Worm (Caenorhabditis elegans) whole organism, mixed stage, embryonic: ENCODE measurements around the gene ent-7.

Experiments
- M03D4.4 ChIP-seq: sonication (generic microtip); optimal IDR thresholded peaks from 2 replicates; lab custom pipeline; 2017; ENCODE audit warnings: mild to moderate bottlenecking, missing genetic modification characterization, missing compliant biosample characterization
- blmp-1 ChIP-seq: fragments of 150-350 bp; optimal IDR thresholded peaks from 2 replicates; lab custom pipeline; 2014; ENCODE audit warnings: missing biosample characterization, missing genetic modification characterization
- ceh-39 ChIP-seq: fragments of 150-350 bp; optimal IDR thresholded peaks from 2 replicates; lab custom pipeline; 2014; ENCODE audit warnings: missing biosample characterization, missing genetic modification characterization
- ceh-43 ChIP-seq: fragments of 200-800 bp; sonication (Bioruptor generic); optimal IDR thresholded peaks from 2 replicates; lab custom pipeline; 2018; ENCODE audit warnings: mild to moderate bottlenecking, missing genetic modification characterization, moderate library complexity, missing compliant biosample characterization
- cnd-1 ChIP-seq: fragments of 200-800 bp; sonication (Bioruptor generic); optimal IDR thresholded peaks from 2 replicates; lab custom pipeline; 2018; ENCODE audit warnings: mild to moderate bottlenecking, missing genetic modification characterization, missing compliant biosample characterization
- drap-1 ChIP-seq: fragments of 200-800 bp; sonication (Bioruptor generic); optimal IDR thresholded peaks from 3 replicates; lab custom pipeline; 2018; ENCODE audit warnings: mild to moderate bottlenecking, missing genetic modification characterization, missing compliant biosample characterization
- elt-1 ChIP-seq: sonication (generic microtip); optimal IDR thresholded peaks from 2 replicates; lab custom pipeline; 2017; ENCODE audit warnings: missing genetic modification characterization, mild to moderate bottlenecking, missing compliant biosample characterization, antibody characterized with exemption, moderate library complexity, borderline replicate concordance; ENCODE audit not compliant: insufficient read depth
- elt-3 ChIP-seq: fragments of 150-350 bp; optimal IDR thresholded peaks from 2 replicates; lab custom pipeline; 2014; ENCODE audit warnings: missing biosample characterization, missing genetic modification characterization
- flh-1 ChIP-seq: fragments of 200-800 bp; sonication (Bioruptor generic); optimal IDR thresholded peaks from 2 replicates; lab custom pipeline; 2018; ENCODE audit warnings: mild to moderate bottlenecking, missing genetic modification characterization, moderate library complexity, missing compliant biosample characterization
- ham-2 ChIP-seq: fragments of 200-800 bp; sonication (Bioruptor generic); optimal IDR thresholded peaks from 2 replicates; lab custom pipeline; 2018; ENCODE audit warnings: mild to moderate bottlenecking, missing genetic modification characterization, missing compliant biosample characterization
- hlh-1 ChIP-seq: fragments of 150-350 bp; optimal IDR thresholded peaks from 2 replicates; lab custom pipeline; 2014; ENCODE audit warnings: missing biosample characterization, missing genetic modification reagents, missing genetic modification characterization
- lin-13 ChIP-seq: fragments of 150-350 bp; optimal IDR thresholded peaks from 2 replicates; lab custom pipeline; 2014; ENCODE audit warnings: missing biosample characterization, missing genetic modification characterization
- lin-32 ChIP-seq: fragments of 200-800 bp; sonication (Bioruptor generic); optimal IDR thresholded peaks from 2 replicates; lab custom pipeline; 2018; ENCODE audit warnings: mild to moderate bottlenecking, missing genetic modification characterization, missing compliant biosample characterization
- lsy-2 ChIP-seq: fragments of 150-350 bp; optimal IDR thresholded peaks from 2 replicates; lab custom pipeline; 2014; ENCODE audit warnings: missing biosample characterization, missing genetic modification characterization
- mab-5 ChIP-seq: fragments of 150-350 bp; optimal IDR thresholded peaks from 2 replicates; lab custom pipeline; 2014; ENCODE audit warnings: missing biosample characterization, missing genetic modification characterization
- mep-1 ChIP-seq: fragments of 150-350 bp; optimal IDR thresholded peaks from 2 replicates; lab custom pipeline; 2017; ENCODE audit warnings: missing biosample characterization, missing genetic modification reagents, missing genetic modification characterization, inconsistent platforms
- mls-2 ChIP-seq: sonication (generic microtip); optimal IDR thresholded peaks from 2 replicates; lab custom pipeline; 2016; ENCODE audit warnings: mild to moderate bottlenecking, missing genetic modification characterization, moderate library complexity, missing compliant biosample characterization
- nhr-12 ChIP-seq: fragments of 150-350 bp; optimal IDR thresholded peaks from 2 replicates; lab custom pipeline; 2014; ENCODE audit warnings: missing biosample characterization, missing genetic modification characterization
- nhr-2 ChIP-seq: fragments of 150-350 bp; optimal IDR thresholded peaks from 2 replicates; lab custom pipeline; 2014; ENCODE audit warnings: missing biosample characterization, missing genetic modification characterization
- nhr-237 ChIP-seq: fragments of 150-350 bp; optimal IDR thresholded peaks from 2 replicates; lab custom pipeline; 2014; ENCODE audit warnings: missing biosample characterization, missing genetic modification characterization
- nhr-28 ChIP-seq: fragments of 150-350 bp; optimal IDR thresholded peaks from 2 replicates; lab custom pipeline; 2014; ENCODE audit warnings: missing biosample characterization, missing genetic modification characterization
- nhr-76 ChIP-seq: sonication (generic microtip); optimal IDR thresholded peaks from 2 replicates; lab custom pipeline; 2017; ENCODE audit warnings: missing biosample characterization, missing genetic modification characterization
- pha-4 ChIP-seq: fragments of 150-350 bp; optimal IDR thresholded peaks from 2 replicates; lab custom pipeline; 2018; ENCODE audit warnings: missing biosample characterization, missing genetic modification reagents, missing genetic modification characterization
- sem-2 ChIP-seq: fragments of 200-800 bp; sonication (Bioruptor generic); optimal IDR thresholded peaks from 2 replicates; lab custom pipeline; 2018; ENCODE audit warnings: mild to moderate bottlenecking, missing genetic modification characterization, missing compliant biosample characterization
- snpc-4 ChIP-seq: fragments of 150-350 bp; optimal IDR thresholded peaks from 2 replicates; lab custom pipeline; 2014; ENCODE audit warnings: missing biosample characterization, missing genetic modification characterization
- tbx-8 ChIP-seq: fragments of 200-800 bp; sonication (Bioruptor generic); optimal IDR thresholded peaks from 2 replicates; lab custom pipeline; 2018; ENCODE audit warnings: mild to moderate bottlenecking, missing genetic modification characterization, moderate library complexity, missing compliant biosample characterization
- unc-120 ChIP-seq: sonication (generic microtip); optimal IDR thresholded peaks from 2 replicates; lab custom pipeline; 2017; ENCODE audit warnings: missing genetic modification characterization, missing compliant biosample characterization; ENCODE audit not compliant: poor library complexity, severe bottlenecking
- unc-62 ChIP-seq: fragments of 150-350 bp; optimal IDR thresholded peaks from 2 replicates; lab custom pipeline; 2014; ENCODE audit warnings: missing biosample characterization, missing genetic modification reagents, missing genetic modification characterization
- zip-8 ChIP-seq: fragments of 150-350 bp; optimal IDR thresholded peaks from 2 replicates; lab custom pipeline; 2014; ENCODE audit warnings: missing biosample characterization, missing genetic modification characterization
- ztf-11 ChIP-seq: fragments of 150-350 bp; optimal IDR thresholded peaks from 2 replicates; lab custom pipeline; 2014; ENCODE audit warnings: missing biosample characterization, missing genetic modification characterization

The ent-7 gene

DNA sequence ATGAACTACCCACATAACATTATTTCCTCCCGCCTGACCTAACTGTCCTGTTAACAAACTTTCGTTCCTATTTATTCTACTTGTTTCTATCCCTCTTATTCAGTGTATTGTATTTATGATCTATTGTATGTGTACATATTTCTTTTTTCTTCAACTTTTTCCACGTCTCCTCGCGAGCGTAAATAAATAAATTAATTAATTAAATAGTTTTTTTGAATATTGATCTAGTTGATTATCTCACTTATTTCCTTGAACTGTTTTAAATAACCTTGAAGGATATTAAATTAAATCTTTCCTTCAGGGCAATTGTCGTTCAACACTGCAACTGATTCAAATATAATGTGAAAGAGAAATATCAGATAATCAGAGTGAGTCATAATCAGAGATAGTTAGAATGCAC, 25.8 kb downstream of the ent-7 start, which contains the start of gene frk-1:
frk-1 (plus strand) TSS at position 301 of the 400 bp plus-strand sequence.
- TF ChIP-seq unc-120 (tag; lab: Kevin White, UChicago) (no peak), ceh-43 (GFP tag; lab: Kevin White, UChicago) (no peak)

DNA sequence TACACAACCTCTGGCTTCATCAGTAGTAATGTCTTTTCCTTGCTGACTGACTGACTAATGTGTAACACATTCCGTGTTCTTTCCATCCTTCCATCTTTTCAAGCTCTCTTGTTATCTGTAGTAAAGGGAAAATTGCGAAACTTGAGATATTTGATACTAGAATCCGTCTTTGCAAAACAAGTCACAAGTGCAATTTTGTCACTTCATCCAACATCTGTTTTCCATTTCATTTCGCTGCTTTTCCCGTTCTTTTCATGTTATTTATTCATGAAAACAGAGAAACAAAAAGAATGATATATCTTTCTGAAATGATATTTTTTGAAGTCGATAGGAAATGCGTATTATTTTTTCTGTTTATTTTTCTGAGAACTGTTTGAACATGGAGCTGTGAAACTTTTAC, 28.9 kb downstream of the ent-7 start:
- TF ChIP-seq M03D4.4 (tag; lab: Kevin White, UChicago) (no peak), cnd-1 (tag; lab: Kevin White, UChicago) (no peak), pha-4 (no peak), hlh-1 (tag; lab: Kevin White, UChicago) (no peak), ceh-43 (GFP tag; lab: Kevin White, UChicago) (no peak), lin-32 (GFP tag; lab: Kevin White, UChicago) (no peak), flh-1 (GFP tag; lab: Kevin White, UChicago) (no peak), elt-3 (no peak), nhr-237 (tag; lab: Kevin White, UChicago) (no peak), blmp-1 (tag; lab: Kevin White, UChicago) (no peak), ham-2 (GFP tag; lab: Kevin White, UChicago) (no peak), mls-2 (tag; lab: Kevin White, UChicago) (no peak), nhr-28 (no peak), unc-120 (tag; lab: Kevin White, UChicago) (no peak), mep-1 (no peak)

DNA sequence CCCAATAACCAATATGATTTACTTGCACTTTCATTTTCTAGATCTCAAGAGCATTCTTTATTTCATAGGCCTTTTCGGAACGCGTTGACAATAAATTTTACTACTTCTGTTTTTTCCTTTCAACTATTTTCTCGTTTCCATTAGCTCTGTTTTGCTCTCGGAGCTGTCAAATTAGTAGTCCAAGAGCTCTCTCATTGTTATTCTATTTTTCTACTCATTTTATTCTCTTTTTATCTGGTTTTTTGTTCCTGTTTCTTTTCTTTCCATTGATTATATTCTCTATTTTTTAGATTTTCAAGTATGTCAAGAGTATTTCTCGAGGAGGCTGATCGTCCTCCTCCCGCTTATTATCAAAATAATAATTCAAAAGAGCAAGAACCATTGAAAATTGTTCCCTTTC, 30.0 kb downstream of the ent-7 start, which contains the start of gene T04B2.3:
T04B2.3 (plus strand) TSS at position 301 of the 400 bp plus-strand sequence.
- TF ChIP-seq mab-5 (tag; lab: Kevin White, UChicago) (no peak), lsy-2 (tag; lab: Kevin White, UChicago) (no peak), blmp-1 (tag; lab: Kevin White, UChicago) (no peak), cnd-1 (tag; lab: Kevin White, UChicago) (no peak), drap-1 (GFP tag; lab: Kevin White, UChicago) (no peak), lin-13 (tag; lab: Kevin White, UChicago) (no peak), nhr-76 (tag; lab: Kevin White, UChicago) (no peak), elt-3 (no peak), lin-32 (GFP tag; lab: Kevin White, UChicago) (no peak), tbx-8 (GFP tag; lab: Kevin White, UChicago) (no peak), zip-8 (tag; lab: Kevin White, UChicago) (no peak)

DNA sequence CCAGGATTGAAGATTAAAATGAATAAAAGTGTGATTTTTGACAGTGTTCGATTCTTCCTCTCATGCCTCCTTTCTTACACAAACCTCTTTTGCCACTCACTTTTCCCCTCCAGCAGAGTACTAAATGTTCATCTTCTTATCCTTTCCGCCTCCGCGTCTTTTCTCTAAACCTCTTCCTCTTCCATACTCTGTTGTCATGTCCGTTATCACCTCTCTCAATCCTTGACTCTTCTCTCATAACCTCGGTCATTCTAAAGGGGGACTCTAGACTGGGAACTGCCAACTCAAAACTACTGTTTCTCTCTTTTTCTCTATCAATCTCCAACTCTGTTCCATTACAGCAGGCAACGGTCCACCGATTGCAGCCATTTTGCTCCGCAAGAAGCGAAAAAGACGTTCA, 31.2 kb downstream of the ent-7 start:
- TF ChIP-seq hlh-1 (tag; lab: Kevin White, UChicago) (peak; percentile 29), blmp-1 (tag; lab: Kevin White, UChicago) (no peak), lin-32 (GFP tag; lab: Kevin White, UChicago) (no peak), unc-120 (tag; lab: Kevin White, UChicago) (peak; percentile 61), mls-2 (tag; lab: Kevin White, UChicago) (no peak), mep-1 (no peak), ham-2 (GFP tag; lab: Kevin White, UChicago) (no peak), elt-3 (no peak), elt-1 (tag; lab: Kevin White, UChicago) (peak; percentile 1)
- TF ChIP-seq, all 35 proteins: peak for 3

DNA sequence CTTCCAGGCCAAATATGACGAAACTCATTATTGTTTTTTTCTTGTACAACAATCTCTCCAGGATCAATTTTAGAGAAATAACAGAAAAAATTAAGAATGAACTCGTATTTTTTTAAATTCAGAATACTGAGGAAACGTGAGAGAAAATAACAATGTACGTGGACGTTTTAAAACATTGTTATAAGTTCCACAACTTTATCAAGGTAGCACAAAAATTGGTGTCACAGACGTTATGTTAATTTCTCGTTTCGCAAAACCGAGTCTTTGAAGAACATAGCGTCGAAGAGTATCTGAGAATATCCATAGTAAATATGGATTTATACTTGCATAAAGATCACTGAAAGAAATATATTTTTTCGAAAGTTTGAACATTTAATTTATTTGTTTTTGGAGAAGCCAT, 34.0 kb downstream of the ent-7 start, which contains the start of gene T04B2.8:
T04B2.8 (minus strand) TSS at position 101 of the 400 bp plus-strand sequence.
- TF ChIP-seq unc-120 (tag; lab: Kevin White, UChicago) = no peak
- no peak for TF ChIP-seq nhr-237 (tag; lab: Kevin White, UChicago)
- TF ChIP-seq pha-4 = no peak
- TF ChIP-seq sem-2 (GFP tag; lab: Kevin White, UChicago) = no peak
- no peak for TF ChIP-seq hlh-1 (tag; lab: Kevin White, UChicago)
- TF ChIP-seq ceh-39 (tag; lab: Kevin White, UChicago) = no peak
- no peak for TF ChIP-seq snpc-4 (tag; lab: Kevin White, UChicago)
- no peak for TF ChIP-seq zip-8 (tag; lab: Kevin White, UChicago)
- TF ChIP-seq nhr-2 (tag; lab: Kevin White, UChicago) = no peak
- no peak for TF ChIP-seq tbx-8 (GFP tag; lab: Kevin White, UChicago)
- TF ChIP-seq elt-1 (tag; lab: Kevin White, UChicago) = no peak
- TF ChIP-seq nhr-12 (tag; lab: Kevin White, UChicago) = no peak
- TF ChIP-seq unc-62 (GFP tag; lab: Kevin White, UChicago) = no peak
- TF ChIP-seq mep-1 = no peak
- TF ChIP-seq cnd-1 (tag; lab: Kevin White, UChicago) = no peak
- TF ChIP-seq elt-3 = no peak
- TF ChIP-seq ztf-11 (tag; lab: Kevin White, UChicago) = no peak
- TF ChIP-seq lsy-2 (tag; lab: Kevin White, UChicago) = no peak
- TF ChIP-seq, all 35 proteins: peak for 0
